Worm (Caenorhabditis elegans) whole organism, L4/young adult: ENCODE data around the gene F10D2.10.

Source experiments
- W03F9.2 ChIP-seq: fragments of 150-350 bp; optimal IDR thresholded peaks from 2 replicates; lab custom pipeline; 2014; ENCODE audit warnings: missing biosample characterization, missing genetic modification characterization
- him-1 ChIP-seq: sonication (generic microtip); optimal IDR thresholded peaks from 2 replicates; lab custom pipeline; 2016; ENCODE audit warnings: missing genotype, missing genetic modification reagents, missing genetic modification characterization, missing compliant biosample characterization

- TF ChIP-seq W03F9.2 (no peak), him-1 (tag; lab: Kevin White, UChicago) (no peak)
Measured at ce11 chrV:7194818-7195217, 38.8 kb upstream of the F10D2.10 start.
